Worm (Caenorhabditis elegans): ENCODE measurements around the gene str-13.

ce11 chrV:2703299-2703698 is 23.7 kb downstream of the str-13 start:
- no peak for TF ChIP-seq nhr-12 (tag; optimal IDR thresholded peaks at IDR 0.05)
- TF ChIP-seq lin-13 (GFP tag; optimal IDR thresholded peaks at IDR 0.05) = no peak
- no peak for TF ChIP-seq dmd-4 (tag; optimal IDR thresholded peaks at IDR 0.05)
- no peak for TF ChIP-seq unc-39 (tag; optimal IDR thresholded peaks at IDR 0.05)
- TF ChIP-seq ztf-4 (tag; optimal IDR thresholded peaks at IDR 0.05) = no peak
- TF ChIP-seq nhr-23 (tag; optimal IDR thresholded peaks at IDR 0.05) = no peak
- no peak for TF ChIP-seq nhr-77 (tag; optimal IDR thresholded peaks at IDR 0.05)
- TF ChIP-seq mab-5 (tag; optimal IDR thresholded peaks at IDR 0.05) = no peak
- TF ChIP-seq fos-1 (tag; optimal IDR thresholded peaks at IDR 0.05) = no peak
- no peak for TF ChIP-seq ama-1 (optimal IDR thresholded peaks at IDR 0.05)
- TF ChIP-seq lin-39 (tag; optimal IDR thresholded peaks at IDR 0.05) = no peak

Data from whole organism, L2 larva.